Fruit fly (Drosophila melanogaster) whole organism, embryonic: ENCODE results near the gene Cyp6d4.

Experiments used
- Atf-2 ChIP-seq: fragments of 200-800 bp; sonication (Bioruptor generic); optimal IDR thresholded peaks from 2 replicates; lab custom pipeline; 2016; ENCODE audit warnings: missing biosample characterization, missing genetic modification characterization
- CG10979 ChIP-seq: fragments of 200-800 bp; sonication (Bioruptor generic); optimal IDR thresholded peaks from 2 replicates; lab custom pipeline; 2018; ENCODE audit warnings: missing biosample characterization, mild to moderate bottlenecking, missing genetic modification characterization, moderate library complexity
- CG11695 ChIP-seq: fragments of 200-800 bp; sonication (Bioruptor generic); IDR thresholded peaks from 3 replicates; pipeline ENCODE4 v1.3.6; 2022; ENCODE audit warnings: missing biosample characterization, missing genetic modification characterization
- CG13123 ChIP-seq: fragments of 200-800 bp; sonication (Bioruptor generic); optimal IDR thresholded peaks from 2 replicates; lab custom pipeline; 2016; ENCODE audit warnings: missing biosample characterization, missing genetic modification characterization
- CG13775 ChIP-seq: fragments of 200-800 bp; sonication (Bioruptor generic); optimal IDR thresholded peaks from 3 replicates; lab custom pipeline; 2017; ENCODE audit warnings: missing biosample characterization, mild to moderate bottlenecking, missing genetic modification characterization
- CG14441 ChIP-seq: fragments of 200-800 bp; sonication (Bioruptor generic); IDR thresholded peaks from 2 replicates; pipeline ENCODE4 v1.3.6; 2022; ENCODE audit warnings: missing biosample characterization, missing genetic modification characterization
- CG1529 ChIP-seq: fragments of 200-800 bp; sonication (Bioruptor generic); optimal IDR thresholded peaks from 3 replicates; lab custom pipeline; 2018; ENCODE audit warnings: missing biosample characterization, missing genetic modification characterization
- CG15479 ChIP-seq: fragments of 200-800 bp; sonication (Bioruptor generic); optimal IDR thresholded peaks from 3 replicates; lab custom pipeline; 2019; ENCODE audit warnings: missing biosample characterization, mild to moderate bottlenecking, missing genetic modification characterization, moderate library complexity
- CG17912 ChIP-seq: fragments of 200-800 bp; sonication (Bioruptor generic); optimal IDR thresholded peaks from 2 replicates; lab custom pipeline; 2018; ENCODE audit warnings: missing biosample characterization, mild to moderate bottlenecking, missing genetic modification characterization
- CG2889 ChIP-seq: fragments of 200-800 bp; sonication (Bioruptor generic); IDR thresholded peaks from 3 replicates; pipeline ENCODE4 v1.3.6; 2022; ENCODE audit warnings: missing biosample characterization, missing genetic modification characterization
- CG3407 ChIP-seq: fragments of 200-800 bp; sonication (Bioruptor generic); optimal IDR thresholded peaks from 2 replicates; lab custom pipeline; 2018; ENCODE audit warnings: missing biosample characterization, mild to moderate bottlenecking, missing genetic modification characterization
- CG42726 ChIP-seq: fragments of 200-800 bp; sonication (Bioruptor generic); IDR thresholded peaks from 2 replicates; pipeline ENCODE4 v1.3.6; 2022; ENCODE audit warnings: missing biosample characterization, missing genetic modification characterization; ENCODE audit not compliant: partially characterized antibody
- CG4282 ChIP-seq: fragments of 200-800 bp; sonication (Bioruptor generic); optimal IDR thresholded peaks from 2 replicates; lab custom pipeline; 2016; ENCODE audit warnings: missing biosample characterization, missing genetic modification characterization
- CG4328 ChIP-seq: fragments of 200-800 bp; sonication (Bioruptor generic); optimal IDR thresholded peaks from 3 replicates; lab custom pipeline; 2017; ENCODE audit warnings: missing biosample characterization, missing genetic modification reagents, missing genetic modification characterization
- CG5180 ChIP-seq: fragments of 200-800 bp; sonication (Bioruptor generic); optimal IDR thresholded peaks from 3 replicates; lab custom pipeline; 2017; ENCODE audit warnings: missing biosample characterization, missing genetic modification characterization, mild to moderate bottlenecking, moderate library complexity, missing genetic modification reagents
- CG6689 ChIP-seq: fragments of 200-800 bp; sonication (Bioruptor generic); IDR thresholded peaks from 2 replicates; pipeline ENCODE4 v1.3.6; 2022; ENCODE audit warnings: missing biosample characterization, missing genetic modification characterization
- CG7271 ChIP-seq: fragments of 200-800 bp; sonication (Bioruptor generic); optimal IDR thresholded peaks from 2 replicates; lab custom pipeline; 2018; ENCODE audit warnings: missing biosample characterization, mild to moderate bottlenecking, missing genetic modification characterization, moderate library complexity
- D ChIP-seq, 2 experiments: fragments of 200-800 bp in 1 of 2; fragments of >200 bp in 1 of 2; sonication (Bioruptor generic) in 1 of 2; optimal IDR thresholded peaks; 2 replicates in 1 of 2; 3 replicates in 1 of 2; lab custom pipeline; 2017; ENCODE audit warnings: mild to moderate bottlenecking in 1 of 2, missing biosample characterization in 1 of 2, missing genetic modification characterization in 1 of 2, missing genetic modification reagents in 1 of 2
- Dek ChIP-seq: fragments of 200-800 bp; sonication (Bioruptor generic); optimal IDR thresholded peaks from 3 replicates; lab custom pipeline; 2019; ENCODE audit warnings: missing biosample characterization, mild to moderate bottlenecking, missing genetic modification characterization, moderate library complexity
- Ets97D ChIP-seq: fragments of 200-800 bp; sonication (Bioruptor generic); optimal IDR thresholded peaks from 3 replicates; lab custom pipeline; 2016; ENCODE audit warnings: missing biosample characterization, missing genetic modification characterization
- H15 ChIP-seq: fragments of 200-800 bp; sonication (Bioruptor generic); IDR thresholded peaks from 3 replicates; pipeline ENCODE4 v1.3.6; 2022; ENCODE audit warnings: missing biosample characterization, missing genetic modification characterization
- MBD-R2 ChIP-seq: fragments of 200-800 bp; sonication (Bioruptor generic); IDR thresholded peaks from 2 replicates; pipeline ENCODE4 v1.3.6; 2022; ENCODE audit warnings: missing biosample characterization, missing genetic modification characterization
- Mes4 ChIP-seq: fragments of 200-800 bp; sonication (Bioruptor generic); optimal IDR thresholded peaks from 2 replicates; lab custom pipeline; 2016; ENCODE audit warnings: missing biosample characterization, missing genetic modification characterization
- Oli ChIP-seq: fragments of 200-800 bp; sonication (Bioruptor generic); optimal IDR thresholded peaks from 2 replicates; lab custom pipeline; 2018; ENCODE audit warnings: missing biosample characterization, mild to moderate bottlenecking, missing genetic modification characterization, moderate library complexity
- TFAM ChIP-seq: fragments of 200-800 bp; sonication (Bioruptor generic); optimal IDR thresholded peaks from 2 replicates; lab custom pipeline; 2017; ENCODE audit warnings: missing biosample characterization, missing genetic modification characterization, inconsistent platforms
- abd-A ChIP-seq: fragments of 200-800 bp; sonication (Bioruptor generic); optimal IDR thresholded peaks from 3 replicates; lab custom pipeline; 2019; ENCODE audit warnings: missing biosample characterization, mild to moderate bottlenecking, missing genetic modification characterization, moderate library complexity
- ap ChIP-seq: fragments of 200-800 bp; sonication (Bioruptor generic); IDR thresholded peaks from 2 replicates; pipeline ENCODE4 v1.3.6; 2022; ENCODE audit warnings: missing biosample characterization, missing genetic modification characterization
- ase ChIP-seq: fragments of 200-800 bp; sonication (Bioruptor generic); IDR thresholded peaks from 3 replicates; pipeline ENCODE4 v1.3.6; 2022; ENCODE audit warnings: missing biosample characterization, missing genetic modification characterization
- az2 ChIP-seq: fragments of 200-800 bp; sonication (Bioruptor generic); optimal IDR thresholded peaks from 3 replicates; lab custom pipeline; 2016; ENCODE audit warnings: missing biosample characterization, missing genetic modification characterization
- bsh ChIP-seq, 2 experiments: fragments of 200-800 bp; sonication (Bioruptor generic); optimal IDR thresholded peaks; 2 replicates each; lab custom pipeline; 2017 to 2018; ENCODE audit warnings: mild to moderate bottlenecking in 2 of 2, missing biosample characterization in 2 of 2, missing genetic modification characterization in 2 of 2, moderate library complexity in 1 of 2
- chinmo ChIP-seq: fragments of 200-800 bp; sonication (Bioruptor generic); IDR thresholded peaks from 4 replicates; pipeline ENCODE4 v1.3.6; 2022; ENCODE audit warnings: missing biosample characterization, missing genetic modification characterization; ENCODE audit not compliant: partially characterized antibody
- corto ChIP-seq: fragments of 200-800 bp; sonication (Bioruptor generic); optimal IDR thresholded peaks from 2 replicates; lab custom pipeline; 2016; ENCODE audit warnings: missing biosample characterization, mild to moderate bottlenecking, missing genetic modification characterization, moderate library complexity
- cwo ChIP-seq: fragments of 200-800 bp; sonication (Bioruptor generic); optimal IDR thresholded peaks from 3 replicates; lab custom pipeline; 2017; ENCODE audit warnings: missing biosample characterization, missing genetic modification characterization, mild to moderate bottlenecking, moderate library complexity, missing genetic modification reagents
- esg ChIP-seq: fragments of 200-800 bp; sonication (Bioruptor generic); conservative IDR thresholded peaks from 2 replicates; pipeline ENCODE4 v1.3.6; 2022; ENCODE audit warnings: missing biosample characterization, missing genetic modification characterization
- eyg ChIP-seq: fragments of 200-800 bp; sonication (Bioruptor generic); optimal IDR thresholded peaks from 3 replicates; lab custom pipeline; 2016; ENCODE audit warnings: missing biosample characterization, missing genetic modification characterization
- fu2 ChIP-seq: fragments of 200-800 bp; sonication (Bioruptor generic); optimal IDR thresholded peaks from 2 replicates; lab custom pipeline; 2016; ENCODE audit warnings: missing biosample characterization, missing genetic modification characterization
- gsb-n ChIP-seq: fragments of 200-800 bp; sonication (Bioruptor generic); optimal IDR thresholded peaks from 3 replicates; lab custom pipeline; 2018; ENCODE audit warnings: missing biosample characterization, mild to moderate bottlenecking, missing genetic modification characterization
- h ChIP-seq: fragments of >200 bp; optimal IDR thresholded peaks from 2 replicates; lab custom pipeline; 2017
- kni ChIP-seq: fragments of 200-800 bp; sonication (Bioruptor generic); optimal IDR thresholded peaks from 3 replicates; lab custom pipeline; 2017; ENCODE audit warnings: mild to moderate bottlenecking, missing biosample characterization, missing genetic modification reagents, missing genetic modification characterization
- lola ChIP-seq, 3 experiments: fragments of >200 bp in 2 of 3; fragments of 200-800 bp in 1 of 3; sonication (Bioruptor generic) in 1 of 3; optimal IDR thresholded peaks; 2 replicates each; lab custom pipeline; 2017 to 2019; ENCODE audit warnings: missing biosample characterization in 3 of 3, missing genetic modification characterization in 3 of 3, mild to moderate bottlenecking in 1 of 3, moderate library complexity in 1 of 3
- mirr ChIP-seq: fragments of 200-800 bp; sonication (Bioruptor generic); optimal IDR thresholded peaks from 3 replicates; lab custom pipeline; 2018; ENCODE audit warnings: missing biosample characterization, mild to moderate bottlenecking, missing genetic modification characterization
- pros ChIP-seq: fragments of 200-800 bp; sonication (Bioruptor generic); optimal IDR thresholded peaks from 3 replicates; lab custom pipeline; 2019; ENCODE audit warnings: missing biosample characterization, mild to moderate bottlenecking, missing genetic modification characterization, moderate library complexity
- seq ChIP-seq: fragments of 200-800 bp; sonication (Bioruptor generic); IDR thresholded peaks from 2 replicates; pipeline ENCODE4 v1.3.6; 2022; ENCODE audit warnings: missing biosample characterization, missing genetic modification characterization
- slou ChIP-seq: fragments of 200-800 bp; sonication (Bioruptor generic); optimal IDR thresholded peaks from 3 replicates; lab custom pipeline; 2016; ENCODE audit warnings: missing biosample characterization, missing genetic modification characterization
- tin ChIP-seq: fragments of 200-800 bp; sonication (Bioruptor generic); optimal IDR thresholded peaks from 3 replicates; lab custom pipeline; 2016; ENCODE audit warnings: missing biosample characterization, missing genetic modification characterization
- tio ChIP-seq: fragments of 200-800 bp; sonication (Bioruptor generic); optimal IDR thresholded peaks from 2 replicates; lab custom pipeline; 2017; ENCODE audit warnings: missing biosample characterization, missing genetic modification characterization, inconsistent platforms
- toy ChIP-seq: fragments of 200-800 bp; sonication (Bioruptor generic); IDR thresholded peaks from 2 replicates; pipeline ENCODE4 v1.3.6; 2022; ENCODE audit warnings: missing biosample characterization, missing genetic modification characterization
- twi ChIP-seq: fragments of 200-800 bp; optimal IDR thresholded peaks from 2 replicates; lab custom pipeline; 2019; ENCODE audit warnings: missing biosample characterization, mild to moderate bottlenecking, missing genetic modification characterization, moderate library complexity
- tx ChIP-seq: fragments of 200-800 bp; sonication (Bioruptor generic); optimal IDR thresholded peaks from 2 replicates; lab custom pipeline; 2016; ENCODE audit warnings: missing biosample characterization, missing genetic modification characterization
- vvl ChIP-seq: fragments of 200-800 bp; sonication (Bioruptor generic); IDR thresholded peaks from 2 replicates; pipeline ENCODE4 v1.3.6; 2022; ENCODE audit warnings: missing biosample characterization, missing genetic modification characterization

Cyp6d4 gene

dm6 chr3R:22673528-22673959 is 24.6 kb upstream of the Cyp6d4 start (continued):
- TF ChIP-seq gsb-n (tag; lab: Kevin White, UChicago) = peak; percentile 79
- peak; percentile 72 for TF ChIP-seq CG1529 (GFP tag; lab: Kevin White, UChicago)
- TF ChIP-seq CG2889 = no peak
- peak; percentile 65 for TF ChIP-seq CG15479 (GFP tag; lab: Kevin White, UChicago)
- peak; percentile 69 for TF ChIP-seq CG3407 (GFP tag; lab: Kevin White, UChicago)
- peak; percentile 55 for TF ChIP-seq cwo (GFP tag; lab: Kevin White, UChicago)
- TF ChIP-seq CG7271 (tag; lab: Kevin White, UChicago) = peak; percentile 77
- no peak for TF ChIP-seq CG42726
- TF ChIP-seq corto (GFP tag; lab: Kevin White, UChicago) = peak; percentile 28
- TF ChIP-seq pros = no peak
- peak; percentile 39 for TF ChIP-seq fu2
- TF ChIP-seq CG17912 = no peak
- peak; percentile 68 for TF ChIP-seq tin (GFP tag; lab: Kevin White, UChicago)
- peak; percentile 77 for TF ChIP-seq Atf-2 (GFP tag; lab: Kevin White, UChicago)
- no peak for TF ChIP-seq mirr (GFP tag; lab: Kevin White, UChicago)
- TF ChIP-seq Mes4 = peak; percentile 71
- TF ChIP-seq chinmo (GFP tag; lab: Robert Waterston, UW) = no peak
- TF ChIP-seq Oli (tag; lab: Kevin White, UChicago) = peak; percentile 77
- peak; percentile 11 for TF ChIP-seq kni (GFP tag; lab: Kevin White, UChicago)
- peak; percentile 62; the same call in 2 of the 3 replicates for TF ChIP-seq CG11695 (GFP tag; lab: Robert Waterston, UW)
- TF ChIP-seq toy (GFP tag; lab: Robert Waterston, UW) = no peak
- no peak for TF ChIP-seq abd-A
- peak; percentile 69 for TF ChIP-seq twi
- no peak for TF ChIP-seq h (lab: Kevin White, UChicago)
- peak; percentile 88 for TF ChIP-seq CG13775
- TF ChIP-seq H15 (GFP tag; lab: Robert Waterston, UW) = no peak
- TF ChIP-seq CG5180 (GFP tag; lab: Kevin White, UChicago) = peak; percentile 15
- no peak for TF ChIP-seq CG4328 (GFP tag; lab: Kevin White, UChicago)
- TF ChIP-seq Dek (tag; lab: Kevin White, UChicago) = peak; percentile 7
- no peak for TF ChIP-seq D (optimal IDR thresholded peaks at IDR 0.05; lab: Kevin White, UChicago)
- TF ChIP-seq D (GFP tag; optimal IDR thresholded peaks at IDR 0.05; lab: Kevin White, UChicago) = peak; percentile 84
- TF ChIP-seq CG13123 (GFP tag; lab: Kevin White, UChicago) = peak; percentile 6
- TF ChIP-seq MBD-R2 (GFP tag; lab: Robert Waterston, UW) = no peak
- peak; percentile 77 for TF ChIP-seq az2 (GFP tag; lab: Kevin White, UChicago)
- no peak for TF ChIP-seq esg (GFP tag; lab: Robert Waterston, UW)
- TF ChIP-seq tx (GFP tag; lab: Kevin White, UChicago) = peak; percentile 54
- no peak for TF ChIP-seq TFAM (GFP tag; lab: Kevin White, UChicago)
- TF ChIP-seq ase (GFP tag; lab: Robert Waterston, UW) = no peak
- peak; percentile 85 for TF ChIP-seq tio (GFP tag; lab: Kevin White, UChicago)
- TF ChIP-seq Ets97D (GFP tag; lab: Kevin White, UChicago) = no peak
- TF ChIP-seq slou (GFP tag; lab: Kevin White, UChicago) = no peak
- peak; percentile 92 for TF ChIP-seq CG10979 (tag; lab: Kevin White, UChicago)
- peak; percentile 41; the same call in 1 of the 2 replicates for TF ChIP-seq CG14441 (GFP tag; lab: Robert Waterston, UW)
- TF ChIP-seq eyg (GFP tag; lab: Kevin White, UChicago) = no peak
- TF ChIP-seq CG6689 = peak; percentile 54
- peak; percentile 63 for TF ChIP-seq vvl (GFP tag; lab: Robert Waterston, UW)
- TF ChIP-seq seq (GFP tag; lab: Robert Waterston, UW) = 0 out of 2 replicates have a peak, but pooled peaks have one; percentile 37
- peak in 1 of 2 experiments; percentile 62 for TF ChIP-seq bsh (GFP tag; optimal IDR thresholded peaks at IDR 0.05; lab: Kevin White, UChicago)
- no peak for TF ChIP-seq CG4282
- peak in 1 of 3 experiments; percentile 95 for TF ChIP-seq lola (GFP tag; optimal IDR thresholded peaks at IDR 0.05; lab: Kevin White, UChicago)
- TF ChIP-seq ap (GFP tag; lab: Robert Waterston, UW) = no peak
